Fruit fly (Drosophila melanogaster) whole organism, wandering third instar larva: Measurements from ENCODE around the gene CG12099.

Experiments
- Abd-B ChIP-seq: fragments of >200 bp; optimal IDR thresholded peaks from 2 replicates; lab custom pipeline; 2017; ENCODE audit warnings: missing biosample characterization, missing genetic modification characterization
- CG32264 ChIP-seq: fragments of 200-800 bp; sonication (Bioruptor generic); optimal IDR thresholded peaks from 2 replicates; lab custom pipeline; 2016; ENCODE audit warnings: missing biosample characterization, missing genetic modification characterization
- CG9705 ChIP-seq: fragments of 200-800 bp; sonication (Bioruptor generic); optimal IDR thresholded peaks from 2 replicates; lab custom pipeline; 2018; ENCODE audit warnings: missing biosample characterization, mild to moderate bottlenecking, missing genetic modification characterization
- CrebA ChIP-seq: fragments of 200-800 bp; sonication (Bioruptor generic); optimal IDR thresholded peaks from 2 replicates; lab custom pipeline; 2016; ENCODE audit warnings: missing biosample characterization, mild to moderate bottlenecking, missing genetic modification characterization, borderline replicate concordance
- Dfd ChIP-seq: fragments of >200 bp; optimal IDR thresholded peaks from 2 replicates; lab custom pipeline; 2017; ENCODE audit warnings: missing biosample characterization, missing genetic modification characterization
- Dif ChIP-seq: fragments of 200-275, 200-300 bp; sonication (Bioruptor generic); optimal IDR thresholded peaks from 2 replicates; lab custom pipeline; 2018; ENCODE audit warnings: missing biosample characterization, missing genetic modification characterization; ENCODE audit not compliant: partially characterized antibody
- GATAd ChIP-seq: sonication (Bioruptor generic); optimal IDR thresholded peaks from 2 replicates; lab custom pipeline; 2016; ENCODE audit warnings: missing biosample characterization, missing genetic modification characterization
- HLH106 ChIP-seq: fragments of 200-800 bp; optimal IDR thresholded peaks from 3 replicates; lab custom pipeline; 2019; ENCODE audit warnings: missing biosample characterization, mild to moderate bottlenecking, missing genetic modification characterization, moderate library complexity
- Hnf4 ChIP-seq: fragments of 200-800 bp; sonication (Bioruptor generic); optimal IDR thresholded peaks from 2 replicates; lab custom pipeline; 2016; ENCODE audit warnings: missing biosample characterization, mild to moderate bottlenecking, missing genetic modification characterization
- Hr83 ChIP-seq: fragments of 200-300 bp; sonication (Bioruptor generic); optimal IDR thresholded peaks from 2 replicates; lab custom pipeline; 2016; ENCODE audit warnings: missing biosample characterization, mild to moderate bottlenecking, missing genetic modification characterization, moderate library complexity; ENCODE audit not compliant: poor library complexity, severe bottlenecking
- Jra ChIP-seq: sonication (Bioruptor generic); optimal IDR thresholded peaks from 2 replicates; lab custom pipeline; 2016; ENCODE audit warnings: missing biosample characterization, missing genetic modification characterization
- Mio ChIP-seq: sonication (Bioruptor generic); optimal IDR thresholded peaks from 2 replicates; lab custom pipeline; 2016; ENCODE audit warnings: missing biosample characterization, missing genetic modification characterization
- Myc ChIP-seq: fragments of >200 bp; optimal IDR thresholded peaks from 2 replicates; lab custom pipeline; 2017
- N ChIP-seq: fragments of >200 bp; optimal IDR thresholded peaks from 2 replicates; lab custom pipeline; 2018; ENCODE audit warnings: missing biosample characterization, missing external identifiers, missing genetic modification characterization
- OdsH ChIP-seq: fragments of 200-800 bp; sonication (Bioruptor generic); optimal IDR thresholded peaks from 2 replicates; lab custom pipeline; 2016; ENCODE audit warnings: missing biosample characterization, mild to moderate bottlenecking, missing genetic modification characterization
- Rel ChIP-seq, 2 experiments: fragments of 200-800 bp; sonication (Bioruptor generic) in 1 of 2; optimal IDR thresholded peaks; 2 replicates in 1 of 2; 3 replicates in 1 of 2; lab custom pipeline; 2016 to 2019; ENCODE audit warnings: mild to moderate bottlenecking in 2 of 2, missing biosample characterization in 2 of 2, missing genetic modification characterization in 2 of 2, moderate library complexity in 1 of 2
- Sp1 ChIP-seq: fragments of 200-800 bp; sonication (Bioruptor generic); optimal IDR thresholded peaks from 3 replicates; lab custom pipeline; 2019; ENCODE audit warnings: missing biosample characterization, mild to moderate bottlenecking, missing genetic modification characterization, moderate library complexity
- br ChIP-seq: fragments of 200-800 bp; sonication (Bioruptor generic); optimal IDR thresholded peaks from 2 replicates; lab custom pipeline; 2016; ENCODE audit warnings: missing biosample characterization, missing genetic modification characterization
- brk ChIP-seq: fragments of 200-800 bp; sonication (Bioruptor generic); optimal IDR thresholded peaks from 2 replicates; lab custom pipeline; 2016; ENCODE audit warnings: missing biosample characterization, mild to moderate bottlenecking, missing genetic modification characterization
- dl ChIP-seq, 2 experiments: fragments of 175-275, 200-275 bp in 1 of 2; fragments of 200-275 bp in 1 of 2; sonication (Bioruptor generic); optimal IDR thresholded peaks; lab custom pipeline; 2018; ENCODE audit warnings: mild to moderate bottlenecking in 2 of 2, missing biosample characterization in 2 of 2, missing genetic modification characterization in 2 of 2, moderate library complexity in 2 of 2; ENCODE audit not compliant: partially characterized antibody in 2 of 2, insufficient read depth in 1 of 2
- dmrt93B ChIP-seq: fragments of 200-800 bp; sonication (Bioruptor generic); optimal IDR thresholded peaks from 2 replicates; lab custom pipeline; 2018; ENCODE audit warnings: missing biosample characterization, mild to moderate bottlenecking, missing genetic modification characterization
- ey ChIP-seq: fragments of 200-800 bp; sonication (Bioruptor generic); optimal IDR thresholded peaks from 2 replicates; lab custom pipeline; 2016; ENCODE audit warnings: missing biosample characterization, missing genetic modification characterization
- foxo ChIP-seq, 2 experiments: fragments of 200-800 bp; sonication (Bioruptor generic); optimal IDR thresholded peaks; 2 replicates in 1 of 2; 3 replicates in 1 of 2; lab custom pipeline; 2016 to 2017; ENCODE audit warnings: missing biosample characterization in 2 of 2, missing genetic modification characterization in 2 of 2
- fru ChIP-seq: fragments of 200-800 bp; sonication (Bioruptor generic); optimal IDR thresholded peaks from 3 replicates; lab custom pipeline; 2016; ENCODE audit warnings: missing biosample characterization, mild to moderate bottlenecking, missing genetic modification characterization
- h ChIP-seq: fragments of 200-800 bp; sonication (Bioruptor generic); optimal IDR thresholded peaks from 3 replicates; lab custom pipeline; 2016; ENCODE audit warnings: missing biosample characterization, mild to moderate bottlenecking, missing genetic modification characterization
- jim ChIP-seq: fragments of 175-275, 200-325 bp; sonication (Bioruptor generic); optimal IDR thresholded peaks from 2 replicates; lab custom pipeline; 2016; ENCODE audit warnings: missing biosample characterization, mild to moderate bottlenecking, missing genetic modification characterization
- lola ChIP-seq: fragments of >200 bp; optimal IDR thresholded peaks from 2 replicates; lab custom pipeline; 2017; ENCODE audit warnings: missing biosample characterization, missing genetic modification characterization
- pan ChIP-seq: fragments of >200 bp; optimal IDR thresholded peaks from 2 replicates; lab custom pipeline; 2017
- psq ChIP-seq: fragments of 200-800 bp; sonication (Bioruptor generic); optimal IDR thresholded peaks from 3 replicates; lab custom pipeline; 2017; ENCODE audit warnings: missing biosample characterization, mild to moderate bottlenecking, missing genetic modification characterization, moderate library complexity
- rgr ChIP-seq: fragments of 200-800 bp; sonication (Bioruptor generic); optimal IDR thresholded peaks from 3 replicates; lab custom pipeline; 2016; ENCODE audit warnings: missing biosample characterization, mild to moderate bottlenecking, missing genetic modification characterization
- sage ChIP-seq: fragments of 200-800 bp; sonication (Bioruptor generic); optimal IDR thresholded peaks from 2 replicates; lab custom pipeline; 2016; ENCODE audit warnings: missing biosample characterization, mild to moderate bottlenecking, missing genetic modification characterization
- sv ChIP-seq: fragments of 200-800 bp; sonication (Bioruptor generic); optimal IDR thresholded peaks from 3 replicates; lab custom pipeline; 2016; ENCODE audit warnings: missing biosample characterization, missing genetic modification characterization
- tai ChIP-seq: sonication (Bioruptor generic); optimal IDR thresholded peaks from 2 replicates; lab custom pipeline; 2016; ENCODE audit warnings: missing biosample characterization, missing genetic modification characterization
- usp ChIP-seq: fragments of >200 bp; optimal IDR thresholded peaks from 2 replicates; lab custom pipeline; 2017; ENCODE audit warnings: missing biosample characterization, missing genetic modification characterization
- woc ChIP-seq: sonication (Bioruptor generic); optimal IDR thresholded peaks from 2 replicates; lab custom pipeline; 2016; ENCODE audit warnings: missing biosample characterization, mild to moderate bottlenecking, missing genetic modification characterization

Gene CG12099

DNA sequence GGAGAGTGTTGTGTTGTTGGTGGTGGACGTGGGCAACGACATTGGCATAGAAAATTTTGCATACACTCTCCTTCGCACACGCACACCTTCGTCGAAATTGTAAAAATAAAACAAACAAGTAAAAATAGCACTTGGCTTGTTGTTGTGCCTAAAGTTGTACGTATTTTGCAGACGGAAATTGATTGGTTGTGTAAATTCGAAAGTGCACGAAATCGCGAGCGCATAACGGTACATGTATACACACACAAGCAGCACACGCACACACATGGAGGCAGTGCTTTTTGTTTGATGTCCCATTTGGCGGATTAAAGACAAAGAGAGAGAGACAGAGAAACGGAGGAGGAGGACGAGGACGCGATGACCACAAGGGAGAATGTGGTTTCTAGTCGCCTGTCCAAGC is 20.9 kb downstream of the CG12099 start:
- TF ChIP-seq Hnf4 (GFP tag; lab: Kevin White, UChicago), result no peak
- TF ChIP-seq Dif, result no peak
- TF ChIP-seq br (GFP tag; lab: Kevin White, UChicago), result no peak
- no peak for TF ChIP-seq CG32264 (GFP tag; lab: Kevin White, UChicago)
- no peak for TF ChIP-seq jim (GFP tag; lab: Kevin White, UChicago)
- TF ChIP-seq sage (GFP tag; lab: Kevin White, UChicago), result no peak
- TF ChIP-seq h, result no peak
- TF ChIP-seq fru (GFP tag; lab: Kevin White, UChicago), result no peak
- TF ChIP-seq lola, result no peak
- TF ChIP-seq, all 38 proteins: peak for 0

DNA sequence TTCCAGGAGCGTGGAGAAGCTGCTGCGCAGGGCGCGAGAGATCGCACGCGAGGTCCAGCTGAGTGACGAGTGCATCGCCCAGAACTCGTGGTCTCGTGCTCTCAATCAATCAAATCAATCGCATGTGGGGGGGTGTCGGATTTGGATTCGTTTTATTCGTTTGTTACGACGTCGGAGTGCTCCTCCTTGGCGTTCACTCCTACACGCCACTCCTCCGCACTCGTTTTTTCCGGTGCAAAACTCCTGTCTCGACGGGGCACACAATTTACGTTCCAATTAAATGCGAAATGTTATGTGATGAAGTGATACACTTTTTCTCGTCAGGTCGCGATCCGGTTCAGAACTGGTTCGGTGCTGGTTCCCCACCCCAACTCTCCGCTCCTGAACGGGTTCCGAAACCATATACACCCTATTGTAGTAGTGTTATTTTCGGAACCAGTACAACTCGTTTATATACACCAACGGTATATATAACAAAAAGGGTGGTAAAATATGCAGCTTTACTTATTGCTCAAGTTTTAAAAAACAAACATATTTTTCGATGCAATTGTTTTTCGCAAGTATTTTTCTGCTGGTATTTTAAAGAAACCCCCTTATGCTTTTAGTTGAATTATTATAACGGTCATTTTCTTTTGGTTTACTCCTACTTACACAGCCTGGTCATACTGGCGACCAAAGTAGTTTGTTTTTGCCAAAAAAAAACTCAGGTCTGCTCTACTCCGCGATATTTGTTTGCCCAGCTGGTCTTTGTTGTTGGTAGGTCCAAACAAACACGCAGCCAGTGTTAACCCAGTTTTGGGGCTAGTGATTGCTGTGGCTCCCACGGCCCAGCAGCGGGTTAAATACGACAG is 21.6 kb downstream of the CG12099 start, which contains the start of the genes CG12091 and pns:
Gene CG12091 (minus strand): TSS at position 349 of the 851 bp plus-strand sequence.
Gene pns (plus strand): TSS at position 651 of the 851 bp plus-strand sequence.
- TF ChIP-seq Jra, result no peak
- TF ChIP-seq dmrt93B (GFP tag; lab: Kevin White, UChicago), result no peak
- peak; percentile 66 for TF ChIP-seq br (GFP tag; lab: Kevin White, UChicago)
- TF ChIP-seq Mio, result no peak
- TF ChIP-seq usp (GFP tag; lab: Kevin White, UChicago), result no peak
- no peak for TF ChIP-seq GATAd (GFP tag; lab: Kevin White, UChicago)
- no peak for TF ChIP-seq CrebA (GFP tag; lab: Kevin White, UChicago)
- TF ChIP-seq Sp1 (GFP tag; lab: Kevin White, UChicago), result peak; percentile 64
- TF ChIP-seq tai (GFP tag; lab: Kevin White, UChicago), result no peak
- TF ChIP-seq Hr83, result peak; percentile 60
- TF ChIP-seq woc (GFP tag; lab: Kevin White, UChicago), result no peak
- TF ChIP-seq foxo (GFP tag; optimal IDR thresholded peaks at IDR 0.05; lab: Kevin White, UChicago), result peak in 1 of 2 experiments; percentile 66
- TF ChIP-seq jim (GFP tag; lab: Kevin White, UChicago), result no peak
- TF ChIP-seq CG9705 (GFP tag; lab: Kevin White, UChicago), result peak; percentile 67
- peak; percentile 48 for TF ChIP-seq rgr (GFP tag; lab: Kevin White, UChicago)
- TF ChIP-seq HLH106 (tag; lab: Kevin White, UChicago), result peak; percentile 65
- TF ChIP-seq brk, result no peak
- peak; percentile 55 for TF ChIP-seq psq (GFP tag; lab: Kevin White, UChicago)
- TF ChIP-seq Rel (GFP tag; optimal IDR thresholded peaks at IDR 0.05; lab: Kevin White, UChicago), result no peak
- peak; percentile 63 for TF ChIP-seq Rel (tag; optimal IDR thresholded peaks at IDR 0.05; lab: Kevin White, UChicago)
- TF ChIP-seq fru (GFP tag; lab: Kevin White, UChicago), result peak; percentile 60
- no peak for TF ChIP-seq sage (GFP tag; lab: Kevin White, UChicago)
- no peak for TF ChIP-seq Dfd (GFP tag; lab: Kevin White, UChicago)
- peak; percentile 48 for TF ChIP-seq ey
- peak; percentile 23 for TF ChIP-seq CG32264 (GFP tag; lab: Kevin White, UChicago)
- TF ChIP-seq N (GFP tag; lab: Kevin White, UChicago), result no peak
- peak; percentile 46 for TF ChIP-seq sv (GFP tag; lab: Kevin White, UChicago)
- TF ChIP-seq Hnf4 (GFP tag; lab: Kevin White, UChicago), result no peak
- peak; percentile 42 for TF ChIP-seq OdsH (GFP tag; lab: Kevin White, UChicago)
- no peak for TF ChIP-seq Myc (lab: Kevin White, UChicago)
- TF ChIP-seq pan (lab: Kevin White, UChicago), result no peak
- no peak for TF ChIP-seq lola
- no peak for TF ChIP-seq Abd-B
- TF ChIP-seq dl (GFP tag; optimal IDR thresholded peaks at IDR 0.05; lab: Kevin White, UChicago; ENCODE audit: insufficient read depth in 1 of 2, partially characterized antibody in 2 of 2), result no peak
- peak; percentile 80 for TF ChIP-seq h
